Fruit fly (Drosophila melanogaster) whole organism, embryonic: ENCODE data around the gene CG31125.

Source experiments
- Atf-2 ChIP-seq: fragments of 200-800 bp; sonication (Bioruptor generic); optimal IDR thresholded peaks from 2 replicates; lab custom pipeline; 2016; ENCODE audit warnings: missing biosample characterization, missing genetic modification characterization
- CG10543 ChIP-seq: fragments of 200-800 bp; sonication (Bioruptor generic); optimal IDR thresholded peaks from 3 replicates; lab custom pipeline; 2017; ENCODE audit warnings: missing biosample characterization, mild to moderate bottlenecking, missing genetic modification characterization, moderate library complexity
- CG10959 ChIP-seq: fragments of 200-800 bp; sonication (Bioruptor generic); IDR thresholded peaks from 2 replicates; pipeline ENCODE4 v1.3.6; 2022; ENCODE audit warnings: missing biosample characterization, missing genetic modification characterization
- CG11695 ChIP-seq: fragments of 200-800 bp; sonication (Bioruptor generic); IDR thresholded peaks from 3 replicates; pipeline ENCODE4 v1.3.6; 2022; ENCODE audit warnings: missing biosample characterization, missing genetic modification characterization
- CG13424 ChIP-seq: fragments of 200-800 bp; sonication (Bioruptor generic); optimal IDR thresholded peaks from 2 replicates; lab custom pipeline; 2019; ENCODE audit warnings: missing biosample characterization, mild to moderate bottlenecking, missing genetic modification characterization, moderate library complexity
- CG13894 ChIP-seq: fragments of 200-800 bp; sonication (Bioruptor generic); optimal IDR thresholded peaks from 3 replicates; lab custom pipeline; 2018; ENCODE audit warnings: missing biosample characterization, mild to moderate bottlenecking, missing genetic modification characterization, moderate library complexity
- CG14441 ChIP-seq: fragments of 200-800 bp; sonication (Bioruptor generic); IDR thresholded peaks from 2 replicates; pipeline ENCODE4 v1.3.6; 2022; ENCODE audit warnings: missing biosample characterization, missing genetic modification characterization
- CG15269 ChIP-seq: fragments of 200-800 bp; sonication (Bioruptor generic); optimal IDR thresholded peaks from 2 replicates; lab custom pipeline; 2018; ENCODE audit warnings: missing biosample characterization, mild to moderate bottlenecking, missing genetic modification characterization, moderate library complexity
- CG33213 ChIP-seq: fragments of 200-800 bp; sonication (Bioruptor generic); optimal IDR thresholded peaks from 3 replicates; lab custom pipeline; 2016; ENCODE audit warnings: missing biosample characterization, missing genetic modification characterization
- CG34376 ChIP-seq: fragments of 200-800 bp; sonication (Bioruptor generic); optimal IDR thresholded peaks from 2 replicates; lab custom pipeline; 2018; ENCODE audit warnings: missing biosample characterization, mild to moderate bottlenecking, missing genetic modification characterization
- CG3847 ChIP-seq: fragments of 200-800 bp; sonication (Bioruptor generic); IDR thresholded peaks from 2 replicates; pipeline ENCODE4 v1.3.6; 2022; ENCODE audit warnings: missing biosample characterization, missing genetic modification characterization
- CG4282 ChIP-seq: fragments of 200-800 bp; sonication (Bioruptor generic); optimal IDR thresholded peaks from 2 replicates; lab custom pipeline; 2016; ENCODE audit warnings: missing biosample characterization, missing genetic modification characterization
- CG4404 ChIP-seq: fragments of 200-800 bp; sonication (Bioruptor generic); IDR thresholded peaks from 2 replicates; pipeline ENCODE4 v1.3.6; 2022; ENCODE audit warnings: missing biosample characterization, missing genetic modification characterization
- CG5180 ChIP-seq: fragments of 200-800 bp; sonication (Bioruptor generic); optimal IDR thresholded peaks from 3 replicates; lab custom pipeline; 2017; ENCODE audit warnings: missing biosample characterization, missing genetic modification characterization, mild to moderate bottlenecking, moderate library complexity, missing genetic modification reagents
- CG8478 ChIP-seq: fragments of >200 bp; optimal IDR thresholded peaks from 2 replicates; lab custom pipeline; 2018
- CG8924 ChIP-seq: fragments of 200-800 bp; optimal IDR thresholded peaks from 3 replicates; lab custom pipeline; 2019; ENCODE audit warnings: missing biosample characterization, mild to moderate bottlenecking, missing genetic modification characterization, moderate library complexity
- Deaf1 ChIP-seq: fragments of 200-800 bp; optimal IDR thresholded peaks from 3 replicates; lab custom pipeline; 2019; ENCODE audit warnings: missing biosample characterization, mild to moderate bottlenecking, missing genetic modification characterization, moderate library complexity
- E2f2 ChIP-seq: fragments of 200-800 bp; sonication (Bioruptor generic); IDR thresholded peaks from 2 replicates; pipeline ENCODE4 v1.3.6; 2022; ENCODE audit warnings: missing biosample characterization, missing genetic modification characterization
- Gug ChIP-seq: fragments of 200-800 bp; sonication (Bioruptor generic); IDR thresholded peaks from 4 replicates; pipeline ENCODE4 v1.3.6; 2022; ENCODE audit warnings: missing biosample characterization, missing genetic modification characterization
- HLH3B ChIP-seq: fragments of 200-800 bp; sonication (Bioruptor generic); IDR thresholded peaks from 2 replicates; pipeline ENCODE4 v1.3.6; 2022; ENCODE audit warnings: missing biosample characterization, missing genetic modification characterization
- Hr3 ChIP-seq: fragments of 200-800 bp; sonication (Bioruptor generic); optimal IDR thresholded peaks from 3 replicates; lab custom pipeline; 2016; ENCODE audit warnings: missing biosample characterization, missing genetic modification characterization
- Med ChIP-seq: fragments of 200-800 bp; sonication (Bioruptor generic); peaks from one replicate; lab custom pipeline; 2016; ENCODE audit warnings: missing biosample characterization, missing genetic modification characterization, mild to moderate bottlenecking, inconsistent platforms, moderate library complexity
- NC2α ChIP-seq: fragments of 200-800 bp; sonication (Bioruptor generic); optimal IDR thresholded peaks from 2 replicates; lab custom pipeline; 2016; ENCODE audit warnings: missing biosample characterization, missing genetic modification characterization
- Six4 ChIP-seq: fragments of 200-800 bp; sonication (Bioruptor generic); optimal IDR thresholded peaks from 2 replicates; lab custom pipeline; 2016; ENCODE audit warnings: missing biosample characterization, missing genetic modification characterization
- Ssrp ChIP-seq: fragments of 200-800 bp; sonication (Bioruptor generic); optimal IDR thresholded peaks from 2 replicates; lab custom pipeline; 2018; ENCODE audit warnings: missing biosample characterization, mild to moderate bottlenecking, missing genetic modification characterization, moderate library complexity
- YL-1 ChIP-seq: fragments of 200-800 bp; sonication (Bioruptor generic); optimal IDR thresholded peaks from 3 replicates; lab custom pipeline; 2017; ENCODE audit warnings: missing biosample characterization, mild to moderate bottlenecking, missing genetic modification characterization
- az2 ChIP-seq: fragments of 200-800 bp; sonication (Bioruptor generic); optimal IDR thresholded peaks from 3 replicates; lab custom pipeline; 2016; ENCODE audit warnings: missing biosample characterization, missing genetic modification characterization
- btn ChIP-seq: fragments of 200-800 bp; sonication (Bioruptor generic); optimal IDR thresholded peaks from 2 replicates; lab custom pipeline; 2016; ENCODE audit warnings: missing biosample characterization, missing genetic modification characterization
- caup ChIP-seq: fragments of 200-800 bp; sonication (Bioruptor generic); optimal IDR thresholded peaks from 3 replicates; lab custom pipeline; 2017; ENCODE audit warnings: missing biosample characterization, mild to moderate bottlenecking, missing genetic modification characterization, moderate library complexity; ENCODE audit not compliant: severe bottlenecking
- dimm ChIP-seq: fragments of 200-800 bp; sonication (Bioruptor generic); IDR thresholded peaks from 2 replicates; pipeline ENCODE4 v1.3.6; 2022; ENCODE audit warnings: missing biosample characterization, missing genetic modification characterization
- dpn ChIP-seq, 2 experiments: fragments of 200-800 bp; sonication (Bioruptor generic); optimal IDR thresholded peaks; 3 replicates each; lab custom pipeline; 2016; ENCODE audit warnings: missing biosample characterization in 2 of 2, missing genetic modification characterization in 2 of 2
- en ChIP-seq: fragments of 200-800 bp; sonication (Bioruptor generic); optimal IDR thresholded peaks from 2 replicates; lab custom pipeline; 2016; ENCODE audit warnings: missing biosample characterization, missing genetic modification characterization
- insv ChIP-seq, 2 experiments: fragments of 200-800 bp; sonication (Bioruptor generic); optimal IDR thresholded peaks; 3 replicates each; lab custom pipeline; 2016 to 2018; ENCODE audit warnings: missing biosample characterization in 2 of 2, missing genetic modification characterization in 2 of 2
- ken ChIP-seq: fragments of 200-800 bp; sonication (Bioruptor generic); IDR thresholded peaks from 3 replicates; pipeline ENCODE4 v1.3.6; 2022; ENCODE audit warnings: missing biosample characterization, missing genetic modification characterization
- knrl ChIP-seq: fragments of 200-800 bp; sonication (Bioruptor generic); IDR thresholded peaks from 3 replicates; pipeline ENCODE4 v1.3.6; 2022; ENCODE audit warnings: missing biosample characterization, missing genetic modification characterization; ENCODE audit not compliant: partially characterized antibody
- lola ChIP-seq, 3 experiments: fragments of >200 bp in 2 of 3; fragments of 200-800 bp in 1 of 3; sonication (Bioruptor generic) in 1 of 3; optimal IDR thresholded peaks; 2 replicates each; lab custom pipeline; 2017 to 2019; ENCODE audit warnings: missing biosample characterization in 3 of 3, missing genetic modification characterization in 3 of 3, mild to moderate bottlenecking in 1 of 3, moderate library complexity in 1 of 3
- nerfin-1 ChIP-seq: fragments of 200-800 bp; sonication (Bioruptor generic); optimal IDR thresholded peaks from 3 replicates; lab custom pipeline; 2019; ENCODE audit warnings: missing biosample characterization, mild to moderate bottlenecking, missing genetic modification characterization, moderate library complexity
- sob ChIP-seq: fragments of 200-800 bp; sonication (Bioruptor generic); IDR thresholded peaks from 2 replicates; pipeline ENCODE4 v1.3.6; 2022; ENCODE audit warnings: missing biosample characterization, missing genetic modification characterization
- sug ChIP-seq: fragments of 200-800 bp; optimal IDR thresholded peaks from 2 replicates; lab custom pipeline; 2019; ENCODE audit warnings: missing biosample characterization, mild to moderate bottlenecking, missing genetic modification characterization, moderate library complexity
- yki ChIP-seq: fragments of >200 bp; optimal IDR thresholded peaks from 3 replicates; lab custom pipeline; 2018

CG31125 gene

DNA sequence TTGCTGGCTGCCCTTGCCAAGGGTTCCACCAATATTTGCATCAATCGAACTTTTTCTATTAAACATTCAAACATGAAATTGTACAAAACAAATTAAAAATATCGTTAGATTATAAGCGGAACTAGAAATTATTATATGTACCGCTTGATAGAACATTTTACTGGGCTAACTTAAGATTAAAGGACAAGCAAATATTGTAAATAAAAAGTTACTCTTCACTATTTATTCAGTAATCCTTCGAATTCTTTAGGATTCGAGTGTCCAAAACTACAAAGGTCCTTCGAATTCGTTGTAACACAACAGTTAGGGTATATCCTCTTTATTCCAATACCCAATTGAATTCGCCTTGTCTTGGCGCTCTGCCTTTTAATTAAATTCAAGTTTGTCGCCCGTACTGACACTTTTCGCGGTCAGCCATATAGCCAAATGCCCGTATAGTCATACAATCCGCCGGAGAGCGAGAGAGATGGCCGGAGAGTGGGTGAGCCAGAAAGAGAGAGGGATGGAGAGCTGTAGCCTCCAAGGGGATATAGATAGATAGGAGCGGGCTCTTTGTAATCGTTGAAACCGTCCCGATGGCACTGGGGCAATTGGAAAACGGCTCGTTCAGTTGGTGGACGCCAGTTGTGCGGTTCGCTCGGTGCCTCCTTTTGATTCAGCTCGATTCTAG lies 13.1 kb upstream of the CG31125 start (continued):
- TF ChIP-seq insv (GFP tag; optimal IDR thresholded peaks at IDR 0.05; lab: Kevin White, UChicago) (no peak), az2 (no peak), CG3847 (GFP tag; lab: Robert Waterston, UW) (no peak), CG8924 (tag; lab: Kevin White, UChicago) (no peak), sug (peak; percentile 14), CG4404 (GFP tag; lab: Robert Waterston, UW) (no peak), CG5180 (GFP tag; lab: Kevin White, UChicago) (no peak), CG13424 (peak; percentile 16)

DNA sequence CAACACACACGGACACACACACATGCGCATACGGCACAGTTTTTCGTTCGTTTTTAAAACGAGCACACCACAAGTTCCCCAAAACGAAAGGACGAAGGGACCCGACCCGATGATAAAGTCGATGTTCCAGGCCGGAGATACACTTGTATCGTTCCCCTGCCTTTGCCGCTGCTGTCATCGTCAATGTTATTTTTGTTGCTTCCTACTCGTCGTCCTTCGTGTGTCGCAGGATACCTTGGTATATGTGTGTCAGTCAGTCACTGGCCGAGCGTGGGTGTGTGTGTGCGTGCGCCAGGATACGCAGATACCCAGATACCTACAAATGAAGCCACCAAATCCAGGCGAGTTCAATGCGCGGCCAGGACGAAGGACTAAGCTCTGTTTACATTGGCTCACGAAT lies 8.4 kb upstream of the CG31125 start:
- no peak for TF ChIP-seq Hr3 (GFP tag; lab: Kevin White, UChicago)
- no peak for TF ChIP-seq CG5180 (GFP tag; lab: Kevin White, UChicago)
- TF ChIP-seq CG4282 (GFP tag; lab: Kevin White, UChicago) = no peak
- TF ChIP-seq knrl (GFP tag; lab: Robert Waterston, UW) = no peak
- TF ChIP-seq nerfin-1 (tag; lab: Kevin White, UChicago) = no peak
- no peak for TF ChIP-seq ken
- TF ChIP-seq E2f2 (GFP tag; lab: Robert Waterston, UW) = no peak
- no peak for TF ChIP-seq CG14441 (GFP tag; lab: Robert Waterston, UW)
- TF ChIP-seq Ssrp (tag; lab: Kevin White, UChicago) = no peak
- TF ChIP-seq Six4 (GFP tag; lab: Kevin White, UChicago) = no peak
- no peak for TF ChIP-seq Gug (GFP tag; lab: Robert Waterston, UW)
- TF ChIP-seq Deaf1 (tag; lab: Kevin White, UChicago) = peak; percentile 91
- TF ChIP-seq CG34376 (GFP tag; lab: Kevin White, UChicago) = no peak
- TF ChIP-seq CG10543 = peak; percentile 5
- TF ChIP-seq Atf-2 (GFP tag; lab: Kevin White, UChicago) = no peak
- no peak for TF ChIP-seq YL-1 (GFP tag; lab: Kevin White, UChicago)
- no peak for TF ChIP-seq lola (GFP tag; optimal IDR thresholded peaks at IDR 0.05; lab: Kevin White, UChicago)
- no peak for TF ChIP-seq btn (GFP tag; lab: Kevin White, UChicago)
- TF ChIP-seq CG11695 (GFP tag; lab: Robert Waterston, UW) = no peak
- peak; percentile 15 for TF ChIP-seq CG13894
- TF ChIP-seq CG15269 (tag; lab: Kevin White, UChicago) = no peak
- no peak for TF ChIP-seq dpn (GFP tag; optimal IDR thresholded peaks at IDR 0.05; lab: Kevin White, UChicago)
- TF ChIP-seq CG33213 (GFP tag; lab: Kevin White, UChicago) = no peak
- TF ChIP-seq CG10959 = no peak
- no peak for TF ChIP-seq yki (lab: Kevin White, UChicago)
- peak; percentile 62 for TF ChIP-seq CG8478
- TF ChIP-seq caup (GFP tag; lab: Kevin White, UChicago) = no peak
- no peak for TF ChIP-seq dimm (GFP tag; lab: Robert Waterston, UW)
- TF ChIP-seq sob (GFP tag; lab: Robert Waterston, UW) = 0 out of 2 replicates have a peak, but pooled peaks have one; percentile 16
- no peak for TF ChIP-seq NC2α (GFP tag; lab: Kevin White, UChicago)
- no peak for TF ChIP-seq HLH3B (GFP tag; lab: Robert Waterston, UW)
- TF ChIP-seq Med (GFP tag; lab: Kevin White, UChicago) = peak; percentile 40
- TF ChIP-seq en = no peak
